Worm (Caenorhabditis elegans): ENCODE data around the gene cyn-9.

Gene cyn-9

DNA sequence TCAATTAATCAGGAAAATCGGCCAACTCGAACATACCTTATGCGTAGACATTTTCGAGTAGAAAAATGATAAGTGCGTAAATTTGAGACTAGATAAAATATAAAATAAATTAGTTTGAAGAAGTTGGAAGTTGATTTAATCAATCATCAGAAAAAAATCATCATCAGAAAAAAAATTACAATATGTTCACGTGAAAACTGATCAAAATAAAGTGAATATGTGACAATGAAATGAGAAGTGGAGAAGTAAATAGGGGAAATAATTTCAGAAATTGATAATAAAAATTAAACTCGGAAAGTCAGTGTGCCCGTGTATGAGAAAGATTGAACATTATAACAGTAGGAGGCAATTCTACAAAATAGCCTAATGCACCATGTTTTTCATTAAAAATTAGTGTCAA, 30.1 kb upstream of the cyn-9 start, which contains the start of gene F34D10.9:
F34D10.9 (minus strand) TSS at position 101 of the 400 bp plus-strand sequence.
- no peak for TF ChIP-seq pha-2 (tag; optimal IDR thresholded peaks at IDR 0.05)
- TF ChIP-seq tbx-2 (tag; optimal IDR thresholded peaks at IDR 0.05): no peak
- TF ChIP-seq sox-4 (tag; optimal IDR thresholded peaks at IDR 0.05): no peak
- no peak for TF ChIP-seq unc-42 (tag; optimal IDR thresholded peaks at IDR 0.05)
- TF ChIP-seq ceh-45 (GFP tag; IDR thresholded peaks at IDR 0.05): no peak
- TF ChIP-seq npax-4 (tag; optimal IDR thresholded peaks at IDR 0.05): no peak
- no peak for TF ChIP-seq ceh-2 (tag; optimal IDR thresholded peaks at IDR 0.05)

DNA sequence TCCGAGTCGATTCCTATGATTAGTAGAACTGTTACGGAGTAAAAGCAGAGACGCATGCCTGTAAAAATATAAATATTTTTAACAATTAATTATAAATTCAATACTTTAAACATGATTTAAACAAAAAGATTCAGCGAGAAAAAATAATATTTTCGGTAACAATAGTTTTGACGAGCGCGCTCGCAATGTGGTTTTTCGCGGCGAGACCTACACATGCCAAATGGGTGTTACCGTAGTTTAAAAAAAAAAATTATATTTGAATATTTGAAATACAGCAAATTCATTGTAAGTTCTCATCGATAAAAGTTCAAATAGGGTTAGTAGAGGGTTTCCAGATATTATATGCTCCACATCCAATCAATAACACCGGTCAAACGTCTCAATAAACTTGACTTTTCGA, 27.0 kb upstream of the cyn-9 start, which contains the start of gene gldi-5:
gldi-5 (minus strand) TSS at position 58 of the 400 bp plus-strand sequence.
- TF ChIP-seq sdc-2 (tag; optimal IDR thresholded peaks at IDR 0.05): no peak

DNA sequence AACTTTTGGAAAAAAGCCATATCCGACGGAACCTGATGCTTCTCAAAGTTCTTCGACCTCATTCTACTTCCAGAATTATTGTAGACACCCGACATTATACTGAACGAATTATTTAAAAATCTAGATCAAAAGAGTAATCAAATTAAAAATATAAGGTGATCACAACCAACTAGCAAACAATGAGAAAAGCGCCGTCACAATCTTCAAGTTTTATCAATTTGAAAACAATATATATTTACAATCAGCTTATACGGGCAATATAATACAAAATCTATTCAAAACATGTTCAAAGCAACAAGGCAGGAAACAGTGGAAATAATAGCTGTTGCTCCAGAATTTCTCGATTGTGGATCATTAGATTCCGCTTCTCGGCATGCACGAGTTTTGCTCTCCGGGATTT, 25.4 kb upstream of the cyn-9 start, which contains the start of gene C14B1.12:
C14B1.12 (minus strand) TSS at position 101 of the 400 bp plus-strand sequence.
- TF ChIP-seq sox-4 (tag; optimal IDR thresholded peaks at IDR 0.05) (no peak), pat-9 (tag; optimal IDR thresholded peaks at IDR 0.05) (no peak), syd-9 (tag; optimal IDR thresholded peaks at IDR 0.05) (no peak), ceh-48 (tag; optimal IDR thresholded peaks at IDR 0.05) (no peak), ceh-22 (tag; optimal IDR thresholded peaks at IDR 0.05) (no peak), ceh-19 (GFP tag; optimal IDR thresholded peaks at IDR 0.05) (no peak), ceh-24 (tag; optimal IDR thresholded peaks at IDR 0.05) (no peak), C08G9.2 (tag; optimal IDR thresholded peaks at IDR 0.05) (no peak), ceh-14 (tag; optimal IDR thresholded peaks at IDR 0.05) (no peak), ref-2 (tag; optimal IDR thresholded peaks at IDR 0.05) (no peak), elt-4 (tag; optimal IDR thresholded peaks at IDR 0.05) (no peak), madf-2 (tag; optimal IDR thresholded peaks at IDR 0.05) (no peak), nfya-1 (tag; optimal IDR thresholded peaks at IDR 0.05) (no peak), unc-42 (tag; optimal IDR thresholded peaks at IDR 0.05) (no peak), ama-1 (optimal IDR thresholded peaks at IDR 0.05) (no peak), ceh-30 (tag; optimal IDR thresholded peaks at IDR 0.05) (no peak), K02D7.2 (tag; optimal IDR thresholded peaks at IDR 0.05) (no peak), gmeb-2 (tag; optimal IDR thresholded peaks at IDR 0.05) (no peak)

DNA sequence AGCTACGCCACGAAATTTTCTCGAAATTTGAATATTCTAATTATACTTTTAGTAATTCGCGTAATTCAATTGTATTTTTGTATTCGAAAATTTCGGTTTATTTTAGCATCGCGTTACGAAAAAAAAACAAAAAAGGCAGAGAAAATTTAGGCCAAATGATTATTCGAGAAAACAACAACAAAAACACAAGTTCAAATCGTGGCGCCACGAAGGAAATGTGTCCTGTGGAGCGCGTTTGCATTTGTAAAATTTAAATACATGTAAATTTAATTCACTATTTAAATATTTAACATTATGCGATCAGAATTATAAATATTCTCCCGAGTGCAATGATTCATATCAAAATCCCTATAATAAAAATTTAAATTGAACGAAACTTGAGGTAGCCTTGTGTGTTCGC, 24.3 kb upstream of the cyn-9 start:
- TF ChIP-seq ceh-31 (tag; optimal IDR thresholded peaks at IDR 0.05) (no peak), fkh-10 (GFP tag; optimal IDR thresholded peaks at IDR 0.05) (no peak), ceh-18 (tag; optimal IDR thresholded peaks at IDR 0.05) (no peak), odd-2 (tag; optimal IDR thresholded peaks at IDR 0.05) (no peak), sdc-2 (tag; optimal IDR thresholded peaks at IDR 0.05) (no peak), zip-5 (tag; optimal IDR thresholded peaks at IDR 0.05) (no peak), ceh-34 (tag; optimal IDR thresholded peaks at IDR 0.05) (no peak), K02D7.2 (tag; optimal IDR thresholded peaks at IDR 0.05) (no peak)

DNA sequence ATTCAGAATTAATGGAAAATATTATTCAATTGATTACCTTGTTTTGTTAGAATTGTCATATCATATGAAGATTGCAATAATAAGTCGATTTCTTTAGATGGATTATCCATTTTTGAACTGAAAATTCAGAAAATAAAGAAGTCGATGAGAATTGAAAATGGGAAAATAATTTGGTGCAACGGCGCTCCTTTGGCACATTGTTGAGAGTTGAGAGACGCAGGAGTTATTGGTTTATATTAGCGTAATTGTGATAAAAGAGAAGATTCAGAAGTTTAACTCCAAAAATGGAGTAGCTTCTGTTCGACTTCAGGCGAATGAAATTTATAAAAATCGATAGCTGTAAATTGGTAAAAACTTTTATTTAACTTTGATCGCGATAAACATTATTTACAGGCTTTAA, 20.1 kb upstream of the cyn-9 start, which contains the start of gene C14B1.8:
C14B1.8 (minus strand) TSS at position 117 of the 400 bp plus-strand sequence.
- TF ChIP-seq unc-42 (tag; optimal IDR thresholded peaks at IDR 0.05) (peak; percentile 95), lim-6 (tag; optimal IDR thresholded peaks at IDR 0.05) (no peak)

DNA sequence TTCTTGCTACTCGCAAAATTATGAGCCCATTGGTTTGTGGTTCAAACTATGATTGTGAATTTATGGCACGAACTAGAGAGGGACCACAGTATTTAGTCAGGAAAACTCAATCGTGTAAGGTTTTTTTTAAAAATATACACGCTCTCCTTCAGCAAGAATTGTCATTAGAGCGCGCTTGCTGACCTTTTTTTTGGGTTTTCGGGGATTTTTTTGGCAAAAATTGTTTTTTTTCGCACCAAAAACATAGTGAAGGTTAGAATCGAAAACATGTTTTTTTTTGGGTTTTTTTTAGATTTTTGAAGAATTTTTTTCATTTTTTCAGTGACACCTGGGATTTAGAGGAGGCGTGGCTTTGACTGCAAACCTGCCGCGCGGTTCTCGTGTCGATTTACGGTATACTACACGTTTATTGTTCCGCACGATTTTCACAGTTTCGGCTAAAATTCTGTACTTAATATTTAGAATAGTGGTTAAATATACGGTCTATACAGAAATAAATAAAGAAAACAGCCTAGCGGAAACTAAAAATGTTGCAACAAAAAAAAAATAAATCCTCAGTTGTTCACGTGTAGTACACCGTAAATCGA, 16.7 kb upstream of the cyn-9 start:
- no peak for TF ChIP-seq K09A11.1 (tag; optimal IDR thresholded peaks at IDR 0.05; ENCODE audit: insufficient read depth)
- TF ChIP-seq syd-9 (tag; optimal IDR thresholded peaks at IDR 0.05): no peak
- peak; percentile 16 for TF ChIP-seq tbx-2 (tag; optimal IDR thresholded peaks at IDR 0.05)
- no peak for TF ChIP-seq pha-4 (tag; optimal IDR thresholded peaks at IDR 0.05)
- no peak for TF ChIP-seq pros-1 (tag; optimal IDR thresholded peaks at IDR 0.05)

Data from whole organism, late embryonic.